Fruit fly (Drosophila melanogaster): ENCODE data around the gene ND-ASHI.

The ND-ASHI gene

dm6 chrX:6726758-6727490, 48.0 kb upstream of the ND-ASHI start:
- TF ChIP-seq emc (GFP tag; optimal IDR thresholded peaks at IDR 0.05), result no peak
- 0 out of 4 replicates have a peak, but pooled peaks have one; percentile 12 for TF ChIP-seq Dll (GFP tag; IDR thresholded peaks at IDR 0.05; ENCODE audit: partially characterized antibody)
- no peak for TF ChIP-seq yki (optimal IDR thresholded peaks at IDR 0.05)
- TF ChIP-seq CG10321 (GFP tag; IDR thresholded peaks at IDR 0.05), result no peak
- no peak for TF ChIP-seq esg (GFP tag; conservative IDR thresholded peaks at IDR 0.05)
- peak; percentile 46 for TF ChIP-seq Dp (GFP tag; optimal IDR thresholded peaks at IDR 0.05)
- TF ChIP-seq E2f2 (GFP tag; IDR thresholded peaks at IDR 0.05), result peak; percentile 63
- no peak for TF ChIP-seq B-H2 (GFP tag; optimal IDR thresholded peaks at IDR 0.05)
- peak; percentile 82 for TF ChIP-seq crol (GFP tag; IDR thresholded peaks at IDR 0.05)
- no peak for TF ChIP-seq CG9876 (GFP tag; optimal IDR thresholded peaks at IDR 0.05)
- no peak for TF ChIP-seq CG6689 (GFP tag; IDR thresholded peaks at IDR 0.05)
- peak; percentile 7 for TF ChIP-seq CG18011 (GFP tag; optimal IDR thresholded peaks at IDR 0.05)
- TF ChIP-seq CG8290 (GFP tag; optimal IDR thresholded peaks at IDR 0.05), result peak; percentile 15
- TF ChIP-seq CG8290 (tag; optimal IDR thresholded peaks at IDR 0.05), result peak in 1 of 2 experiments; percentile 27
- TF ChIP-seq CG8765 (GFP tag; IDR thresholded peaks at IDR 0.05), result no peak
- no peak for TF ChIP-seq ATbp (GFP tag; optimal IDR thresholded peaks at IDR 0.05)
- TF ChIP-seq CG3995 (GFP tag; optimal IDR thresholded peaks at IDR 0.05), result peak; percentile 20
- TF ChIP-seq CG11093 (GFP tag; IDR thresholded peaks at IDR 0.05), result no peak
- TF ChIP-seq amos (GFP tag; IDR thresholded peaks at IDR 0.05; ENCODE audit: partially characterized antibody), result 0 out of 2 replicates have a peak, but pooled peaks have one; percentile 11
- 0 out of 2 replicates have a peak, but pooled peaks have one; percentile 24 for TF ChIP-seq vvl (GFP tag; IDR thresholded peaks at IDR 0.05)
- peak; percentile 93 for TF ChIP-seq pfk (GFP tag; optimal IDR thresholded peaks at IDR 0.05)
- 0 out of 2 replicates have a peak, but pooled peaks have one; percentile 20 for TF ChIP-seq CG6272 (GFP tag; IDR thresholded peaks at IDR 0.05)
- TF ChIP-seq CG4854 (GFP tag; optimal IDR thresholded peaks at IDR 0.05), result no peak
- TF ChIP-seq Jarid2 (GFP tag; optimal IDR thresholded peaks at IDR 0.05), result no peak

DNA sequence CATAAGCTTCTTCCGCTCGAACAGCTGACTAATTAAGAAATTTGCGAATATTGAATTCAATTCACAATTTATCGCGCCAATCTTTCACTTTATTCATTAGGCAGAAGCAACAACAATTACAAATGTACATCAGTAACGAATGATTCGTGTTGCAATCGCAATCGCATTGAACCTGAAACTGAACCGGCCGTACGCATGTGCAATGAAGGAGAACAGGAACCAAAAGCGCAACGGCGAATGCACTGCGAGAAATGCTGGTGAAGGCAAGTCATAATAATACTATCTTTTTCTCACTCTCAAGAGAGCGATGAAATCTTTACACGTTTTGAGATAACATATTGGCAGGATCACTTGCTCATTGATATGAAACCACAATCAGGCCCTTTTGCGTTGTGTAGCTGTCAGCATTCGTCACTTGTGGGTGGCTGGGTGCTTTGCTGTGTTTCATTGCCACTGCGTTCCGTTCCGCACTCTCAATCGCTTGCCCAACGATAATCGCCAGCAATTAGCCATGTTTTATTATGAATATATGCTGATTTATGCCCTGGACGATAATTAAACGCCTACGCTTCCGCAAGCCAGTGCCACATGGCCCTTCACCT, 46.1 kb upstream of the ND-ASHI start:
- TF ChIP-seq CG14441 (GFP tag; IDR thresholded peaks at IDR 0.05) (0 out of 2 replicates have a peak, but pooled peaks have one; percentile 37), D19A (tag; optimal IDR thresholded peaks at IDR 0.05) (no peak), Sry-δ (GFP tag; optimal IDR thresholded peaks at IDR 0.05) (no peak), CG42726 (GFP tag; IDR thresholded peaks at IDR 0.05; ENCODE audit: partially characterized antibody) (no peak), Jarid2 (GFP tag; optimal IDR thresholded peaks at IDR 0.05) (no peak), zfh2 (GFP tag; optimal IDR thresholded peaks at IDR 0.05) (no peak), pfk (GFP tag; optimal IDR thresholded peaks at IDR 0.05) (peak; percentile 78), mam (GFP tag; optimal IDR thresholded peaks at IDR 0.05) (no peak), stwl (tag; optimal IDR thresholded peaks at IDR 0.05) (peak; percentile 36), CG15269 (tag; optimal IDR thresholded peaks at IDR 0.05) (no peak), h (optimal IDR thresholded peaks at IDR 0.05) (no peak), CG8290 (GFP tag; optimal IDR thresholded peaks at IDR 0.05) (peak; percentile 31), CG8290 (tag; optimal IDR thresholded peaks at IDR 0.05) (no peak), CG18011 (GFP tag; optimal IDR thresholded peaks at IDR 0.05) (peak; percentile 94)

dm6 chrX:6723622-6724021, 44.7 kb upstream of the ND-ASHI start:
- peak; percentile 45; the same call in 1 of the 2 replicates for TF ChIP-seq CG14441 (GFP tag; IDR thresholded peaks at IDR 0.05)
- peak; percentile 62 for TF ChIP-seq Hr39 (optimal IDR thresholded peaks at IDR 0.05)
- no peak for TF ChIP-seq CG7372 (GFP tag; IDR thresholded peaks at IDR 0.05)
- no peak for TF ChIP-seq dysf (GFP tag; IDR thresholded peaks at IDR 0.05)

Measured in whole organism, embryonic.